Fruit fly (Drosophila melanogaster) whole organism, wandering third instar larva: ENCODE data around the gene CG7227.

ENCODE experiments used
- Abd-B ChIP-seq: fragments of >200 bp; optimal IDR thresholded peaks from 2 replicates; lab custom pipeline; 2017; ENCODE audit warnings: missing biosample characterization, missing genetic modification characterization
- CG32264 ChIP-seq: fragments of 200-800 bp; sonication (Bioruptor generic); optimal IDR thresholded peaks from 2 replicates; lab custom pipeline; 2016; ENCODE audit warnings: missing biosample characterization, missing genetic modification characterization
- HLH106 ChIP-seq: fragments of 200-800 bp; optimal IDR thresholded peaks from 3 replicates; lab custom pipeline; 2019; ENCODE audit warnings: missing biosample characterization, mild to moderate bottlenecking, missing genetic modification characterization, moderate library complexity
- Hr83 ChIP-seq: fragments of 200-300 bp; sonication (Bioruptor generic); optimal IDR thresholded peaks from 2 replicates; lab custom pipeline; 2016; ENCODE audit warnings: missing biosample characterization, mild to moderate bottlenecking, missing genetic modification characterization, moderate library complexity; ENCODE audit not compliant: poor library complexity, severe bottlenecking
- Myc ChIP-seq: fragments of >200 bp; optimal IDR thresholded peaks from 2 replicates; lab custom pipeline; 2017
- OdsH ChIP-seq: fragments of 200-800 bp; sonication (Bioruptor generic); optimal IDR thresholded peaks from 2 replicates; lab custom pipeline; 2016; ENCODE audit warnings: missing biosample characterization, mild to moderate bottlenecking, missing genetic modification characterization
- br ChIP-seq: fragments of 200-800 bp; sonication (Bioruptor generic); optimal IDR thresholded peaks from 2 replicates; lab custom pipeline; 2016; ENCODE audit warnings: missing biosample characterization, missing genetic modification characterization
- brk ChIP-seq: fragments of 200-800 bp; sonication (Bioruptor generic); optimal IDR thresholded peaks from 2 replicates; lab custom pipeline; 2016; ENCODE audit warnings: missing biosample characterization, mild to moderate bottlenecking, missing genetic modification characterization
- dl ChIP-seq, 2 experiments: fragments of 175-275, 200-275 bp in 1 of 2; fragments of 200-275 bp in 1 of 2; sonication (Bioruptor generic); optimal IDR thresholded peaks; lab custom pipeline; 2018; ENCODE audit warnings: mild to moderate bottlenecking in 2 of 2, missing biosample characterization in 2 of 2, missing genetic modification characterization in 2 of 2, moderate library complexity in 2 of 2; ENCODE audit not compliant: partially characterized antibody in 2 of 2, insufficient read depth in 1 of 2
- foxo ChIP-seq, 2 experiments: fragments of 200-800 bp; sonication (Bioruptor generic); optimal IDR thresholded peaks; 2 replicates in 1 of 2; 3 replicates in 1 of 2; lab custom pipeline; 2016 to 2017; ENCODE audit warnings: missing biosample characterization in 2 of 2, missing genetic modification characterization in 2 of 2
- fru ChIP-seq: fragments of 200-800 bp; sonication (Bioruptor generic); optimal IDR thresholded peaks from 3 replicates; lab custom pipeline; 2016; ENCODE audit warnings: missing biosample characterization, mild to moderate bottlenecking, missing genetic modification characterization
- tai ChIP-seq: sonication (Bioruptor generic); optimal IDR thresholded peaks from 2 replicates; lab custom pipeline; 2016; ENCODE audit warnings: missing biosample characterization, missing genetic modification characterization
- usp ChIP-seq: fragments of >200 bp; optimal IDR thresholded peaks from 2 replicates; lab custom pipeline; 2017; ENCODE audit warnings: missing biosample characterization, missing genetic modification characterization

dm6 chr2L:8010602-8011455, 12.9 kb upstream of the CG7227 start, which contains the start of the genes Glyat and Tg:
- TF ChIP-seq Myc (lab: Kevin White, UChicago) (no peak), dl (GFP tag; optimal IDR thresholded peaks at IDR 0.05; lab: Kevin White, UChicago; ENCODE audit: insufficient read depth in 1 of 2, partially characterized antibody in 2 of 2) (no peak), usp (GFP tag; lab: Kevin White, UChicago) (no peak), HLH106 (no peak), Abd-B (GFP tag; lab: Kevin White, UChicago) (no peak), Hr83 (GFP tag; lab: Kevin White, UChicago) (no peak), tai (GFP tag; lab: Kevin White, UChicago) (no peak), foxo (GFP tag; optimal IDR thresholded peaks at IDR 0.05; lab: Kevin White, UChicago) (no peak), CG32264 (GFP tag; lab: Kevin White, UChicago) (no peak), br (GFP tag; lab: Kevin White, UChicago) (no peak), brk (GFP tag; lab: Kevin White, UChicago) (no peak), OdsH (GFP tag; lab: Kevin White, UChicago) (no peak), fru (GFP tag; lab: Kevin White, UChicago) (no peak)
